Fruit fly (Drosophila melanogaster): Measurements from ENCODE around the gene Gabat.

Gene Gabat

dm6 chr3L:19954426-19954825, 46.1 kb downstream of the Gabat start, which contains the start of gene CG42654:
CG42654 (minus strand) TSS chr3L:19954526.
- no peak for TF ChIP-seq ftz-f1 (GFP tag; optimal IDR thresholded peaks at IDR 0.05)
- TF ChIP-seq pros (GFP tag; optimal IDR thresholded peaks at IDR 0.05) = no peak
- no peak for TF ChIP-seq rib (GFP tag; IDR thresholded peaks at IDR 0.05)
- TF ChIP-seq CG13775 (GFP tag; optimal IDR thresholded peaks at IDR 0.05) = no peak

- no peak for TF ChIP-seq CG10366 (GFP tag; IDR thresholded peaks at IDR 0.05)
- no peak for TF ChIP-seq emc (GFP tag; optimal IDR thresholded peaks at IDR 0.05)
- no peak for TF ChIP-seq Hsf (GFP tag; optimal IDR thresholded peaks at IDR 0.05)
- no peak for TF ChIP-seq cwo (GFP tag; optimal IDR thresholded peaks at IDR 0.05)
- no peak for TF ChIP-seq usp (GFP tag; optimal IDR thresholded peaks at IDR 0.05)
- TF ChIP-seq mam (GFP tag; optimal IDR thresholded peaks at IDR 0.05) = no peak
- TF ChIP-seq chm (GFP tag; IDR thresholded peaks at IDR 0.05) = no peak
- no peak for TF ChIP-seq az2 (GFP tag; optimal IDR thresholded peaks at IDR 0.05)
- no peak for TF ChIP-seq CTCF (GFP tag; optimal IDR thresholded peaks at IDR 0.05)
- TF ChIP-seq HLHmδ (GFP tag; optimal IDR thresholded peaks at IDR 0.05) = no peak
- no peak for TF ChIP-seq gsb (GFP tag; IDR thresholded peaks at IDR 0.05)
- no peak for TF ChIP-seq HLH54F (GFP tag; optimal IDR thresholded peaks at IDR 0.05)
- TF ChIP-seq NK7.1 (GFP tag; optimal IDR thresholded peaks at IDR 0.05) = no peak
- TF ChIP-seq CG13775 (GFP tag; optimal IDR thresholded peaks at IDR 0.05) = no peak
- TF ChIP-seq zen2 (GFP tag; IDR thresholded peaks at IDR 0.05; ENCODE audit: partially characterized antibody) = no peak
- no peak for TF ChIP-seq pan (optimal IDR thresholded peaks at IDR 0.05)
- no peak for TF ChIP-seq pan (GFP tag; optimal IDR thresholded peaks at IDR 0.05 in 1 of 2, IDR thresholded peaks at IDR 0.05 in 1 of 2)
- no peak for TF ChIP-seq CG1024 (GFP tag; IDR thresholded peaks at IDR 0.05)
- TF ChIP-seq CG32772 (GFP tag; IDR thresholded peaks at IDR 0.05) = no peak
- no peak for TF ChIP-seq Max (GFP tag; optimal IDR thresholded peaks at IDR 0.05)
Observed at dm6 chr3L:19953612-19954011, 46.9 kb downstream of the Gabat start, which contains the start of gene CG42655. CG42655 (minus strand) TSS chr3L:19953712.

- TF ChIP-seq pita (GFP tag; optimal IDR thresholded peaks at IDR 0.05) = no peak
Observed at dm6 chr3L:19952690-19953089, 47.8 kb downstream of the Gabat start, which contains the start of gene CG33710. CG33710 (minus strand) TSS chr3L:19952790.

- TF ChIP-seq CG4328 (GFP tag; optimal IDR thresholded peaks at IDR 0.05) = no peak
- TF ChIP-seq CG10267 (tag; optimal IDR thresholded peaks at IDR 0.05) = no peak
- no peak for TF ChIP-seq CG2889 (GFP tag; IDR thresholded peaks at IDR 0.05)
- no peak for TF ChIP-seq CG13287 (GFP tag; IDR thresholded peaks at IDR 0.05; ENCODE audit: partially characterized antibody)
Observed at dm6 chr3L:19951868-19952267, 48.6 kb downstream of the Gabat start, which contains the start of gene CG34258. CG34258 (minus strand) TSS chr3L:19951968.

dm6 chr3L:19951035-19951434, 49.5 kb downstream of the Gabat start, which contains the start of gene CG32219:
CG32219 (minus strand) TSS chr3L:19951135.
- no peak for TF ChIP-seq slbo (GFP tag; IDR thresholded peaks at IDR 0.05)
- no peak for TF ChIP-seq MESR4 (GFP tag; optimal IDR thresholded peaks at IDR 0.05)
